Worm (Caenorhabditis elegans) whole organism, L2 larva: ENCODE data around the gene ncx-3.

ENCODE experiments used
- F13H6.1 ChIP-seq: sonication (generic microtip); optimal IDR thresholded peaks from 2 replicates; lab custom pipeline; 2016; ENCODE audit warnings: missing genetic modification characterization, missing compliant biosample characterization
- nhr-12 ChIP-seq: fragments of 150-350 bp; optimal IDR thresholded peaks from 2 replicates; lab custom pipeline; 2014; ENCODE audit warnings: missing biosample characterization, missing genetic modification characterization
- ztf-4 ChIP-seq: fragments of 150-350 bp; optimal IDR thresholded peaks from 2 replicates; lab custom pipeline; 2014; ENCODE audit warnings: missing biosample characterization, missing genetic modification characterization

DNA sequence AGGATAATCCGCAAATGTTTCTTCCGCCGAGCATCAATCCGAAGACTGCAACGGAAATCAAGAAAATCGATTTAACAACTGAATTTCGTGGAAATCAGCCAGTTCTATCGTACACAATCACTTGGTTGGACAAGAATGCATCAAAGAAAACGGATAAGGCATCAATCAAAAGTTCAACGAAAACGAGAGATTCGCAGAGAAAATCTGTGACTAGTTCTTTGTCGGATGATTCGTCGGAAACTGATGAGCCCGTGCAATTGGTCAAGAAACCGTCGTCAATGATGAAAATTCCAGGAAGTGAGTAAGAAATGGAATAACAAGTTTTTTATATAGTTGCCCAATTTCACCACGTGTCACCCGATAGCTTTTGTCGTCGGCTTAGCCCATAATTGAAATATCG is 10.4 kb upstream of the ncx-3 start, which contains the start of gene R102.6:
- TF ChIP-seq ztf-4 (tag; lab: Kevin White, UChicago): no peak
- TF ChIP-seq nhr-12 (tag; lab: Kevin White, UChicago): no peak
- TF ChIP-seq F13H6.1: no peak
